Fruit fly (Drosophila melanogaster): ENCODE results near the gene tx.

The tx gene

DNA sequence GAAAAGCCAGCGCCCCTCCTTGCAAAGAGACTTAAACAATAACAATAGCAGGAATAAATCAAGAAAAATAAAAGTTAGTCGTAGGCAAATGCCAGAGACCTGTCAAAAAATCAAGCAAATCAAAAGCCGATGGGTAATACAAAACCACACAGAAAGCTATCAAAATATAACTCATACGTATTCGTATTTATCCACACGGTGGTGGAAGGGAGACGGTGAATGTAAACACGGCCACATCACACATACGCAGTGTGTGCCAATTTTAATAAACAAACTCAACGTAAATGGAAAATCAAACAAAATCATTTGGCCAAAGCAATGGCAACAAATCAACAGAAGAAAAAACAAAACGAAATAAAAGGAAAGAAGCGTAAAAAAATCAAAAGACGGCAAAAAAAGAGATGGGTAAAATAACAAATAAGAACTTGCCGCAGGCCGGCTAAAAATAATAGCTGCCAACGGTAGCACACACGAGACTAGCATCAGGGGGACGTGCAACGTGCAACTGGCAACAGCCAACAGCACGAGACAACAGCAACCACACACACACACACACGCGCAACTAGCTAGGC, 2.1 kb downstream of the tx start:
- TF ChIP-seq p53 (GFP tag; optimal IDR thresholded peaks at IDR 0.05) (no peak), CG7372 (GFP tag; IDR thresholded peaks at IDR 0.05) (peak; percentile 65), Lpt (GFP tag; optimal IDR thresholded peaks at IDR 0.05) (no peak), CG2678 (tag; optimal IDR thresholded peaks at IDR 0.05) (peak; percentile 11), CG8290 (GFP tag; optimal IDR thresholded peaks at IDR 0.05) (no peak), CG8290 (tag; optimal IDR thresholded peaks at IDR 0.05) (peak in 1 of 2 experiments; percentile 28), Ada2b (GFP tag; IDR thresholded peaks at IDR 0.05) (no peak), CG43689 (GFP tag; IDR thresholded peaks at IDR 0.05) (no peak), CG9437 (GFP tag; optimal IDR thresholded peaks at IDR 0.05) (no peak), Hsf (GFP tag; optimal IDR thresholded peaks at IDR 0.05) (no peak), Sox102F (GFP tag; optimal IDR thresholded peaks at IDR 0.05) (no peak), yki (optimal IDR thresholded peaks at IDR 0.05) (no peak), wek (GFP tag; optimal IDR thresholded peaks at IDR 0.05) (no peak), Bgb (GFP tag; IDR thresholded peaks at IDR 0.05; ENCODE audit: partially characterized antibody) (no peak), chinmo (GFP tag; IDR thresholded peaks at IDR 0.05; ENCODE audit: partially characterized antibody) (0 out of 4 replicates have a peak, but pooled peaks have one; percentile 14), CG3726 (GFP tag; IDR thresholded peaks at IDR 0.05) (no peak), cg (GFP tag; optimal IDR thresholded peaks at IDR 0.05) (peak; percentile 23), gfzf (GFP tag; optimal IDR thresholded peaks at IDR 0.05) (no peak), lab (GFP tag; optimal IDR thresholded peaks at IDR 0.05) (peak; percentile 21), CG4617 (GFP tag; optimal IDR thresholded peaks at IDR 0.05; ENCODE audit: borderline replicate concordance) (no peak), CG14965 (GFP tag; optimal IDR thresholded peaks at IDR 0.05; ENCODE audit: borderline replicate concordance) (no peak), seq (GFP tag; IDR thresholded peaks at IDR 0.05) (0 out of 2 replicates have a peak, but pooled peaks have one; percentile 23), sqz (GFP tag; optimal IDR thresholded peaks at IDR 0.05) (no peak), CG6175 (GFP tag; IDR thresholded peaks at IDR 0.05) (0 out of 3 replicates have a peak, but pooled peaks have one; percentile 26), slbo (GFP tag; IDR thresholded peaks at IDR 0.05) (peak; percentile 37; the same call in 1 of the 2 replicates), CG33557 (GFP tag; optimal IDR thresholded peaks at IDR 0.05) (no peak), CG11085 (GFP tag; IDR thresholded peaks at IDR 0.05) (0 out of 2 replicates have a peak, but pooled peaks have one; percentile 22), CG9932 (GFP tag; IDR thresholded peaks at IDR 0.05) (peak; percentile 45; the same call in 1 of the 2 replicates), sd (tag; optimal IDR thresholded peaks at IDR 0.05) (peak; percentile 1), sens (GFP tag) (peak; percentile 65), nau (GFP tag; optimal IDR thresholded peaks at IDR 0.05) (no peak), sob (GFP tag; IDR thresholded peaks at IDR 0.05) (peak; percentile 59), Tbp (GFP tag; optimal IDR thresholded peaks at IDR 0.05) (no peak), cwo (GFP tag; optimal IDR thresholded peaks at IDR 0.05) (peak; percentile 29), toy (GFP tag; IDR thresholded peaks at IDR 0.05) (no peak), CG6689 (GFP tag; IDR thresholded peaks at IDR 0.05) (no peak), Rfx (GFP tag; IDR thresholded peaks at IDR 0.05) (peak; percentile 35; the same call in 1 of the 2 replicates), so (GFP tag; IDR thresholded peaks at IDR 0.05) (peak; percentile 29; the same call in 2 of the 3 replicates), Drgx (GFP tag; IDR thresholded peaks at IDR 0.05) (peak; percentile 64), bsh (GFP tag; optimal IDR thresholded peaks at IDR 0.05) (peak in 1 of 2 experiments; percentile 36), cad (GFP tag; optimal IDR thresholded peaks at IDR 0.05) (no peak), pho (GFP tag; optimal IDR thresholded peaks at IDR 0.05) (peak; percentile 5)

DNA sequence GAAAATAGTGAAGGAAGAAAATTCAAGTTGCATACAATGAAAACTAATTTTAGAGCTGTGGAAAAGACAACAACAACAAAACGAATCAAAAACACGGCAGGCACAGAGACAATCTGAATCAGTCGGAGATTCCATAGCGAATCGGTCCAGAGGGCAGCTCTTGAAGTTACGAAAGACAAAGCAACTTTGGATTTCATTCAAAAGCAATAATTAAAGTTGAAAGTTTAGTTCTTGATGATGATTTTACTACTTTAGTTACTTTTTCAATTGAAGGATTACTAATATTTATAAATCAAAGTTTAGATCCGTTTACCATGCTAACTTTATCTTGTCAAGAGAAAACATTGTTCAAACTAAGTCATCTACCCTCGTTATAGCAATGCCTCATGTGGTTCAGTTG, 2.8 kb downstream of the tx start:
- TF ChIP-seq tap (tag; optimal IDR thresholded peaks at IDR 0.05) (no peak), CG12942 (GFP tag; optimal IDR thresholded peaks at IDR 0.05) (no peak), CG13424 (tag; optimal IDR thresholded peaks at IDR 0.05) (peak; percentile 25), eyg (GFP tag; optimal IDR thresholded peaks at IDR 0.05) (no peak), stc (GFP tag; IDR thresholded peaks at IDR 0.05) (no peak), HLHmδ (GFP tag; optimal IDR thresholded peaks at IDR 0.05) (no peak), D19A (tag; optimal IDR thresholded peaks at IDR 0.05) (no peak), CG16779 (GFP tag; IDR thresholded peaks at IDR 0.05) (no peak), Hand (GFP tag; optimal IDR thresholded peaks at IDR 0.05) (no peak), tna (GFP tag; IDR thresholded peaks at IDR 0.05; ENCODE audit: partially characterized antibody) (no peak), crp (GFP tag; optimal IDR thresholded peaks at IDR 0.05) (no peak), Xrp1 (GFP tag; IDR thresholded peaks at IDR 0.05) (0 out of 2 replicates have a peak, but pooled peaks have one; percentile 11)
